Worm (Caenorhabditis elegans) whole organism, L2 larva: Measurements from ENCODE around the gene Y22D7AR.6.

ENCODE experiments used
- C34F6.9 ChIP-seq: fragments of 150-350 bp; optimal IDR thresholded peaks from 2 replicates; lab custom pipeline; 2014; ENCODE audit warnings: missing biosample characterization, missing genetic modification characterization
- F13H6.1 ChIP-seq: sonication (generic microtip); optimal IDR thresholded peaks from 2 replicates; lab custom pipeline; 2016; ENCODE audit warnings: missing genetic modification characterization, missing compliant biosample characterization
- R02D3.7 ChIP-seq: fragments of 150-350 bp; optimal IDR thresholded peaks from 2 replicates; lab custom pipeline; 2014; ENCODE audit warnings: missing biosample characterization, missing genetic modification characterization
- Y55F3AM.14 ChIP-seq: fragments of 200-800 bp; sonication (Bioruptor generic); optimal IDR thresholded peaks from 2 replicates; lab custom pipeline; 2018; ENCODE audit warnings: mild to moderate bottlenecking, missing genetic modification characterization, missing compliant biosample characterization
- ZK546.5 ChIP-seq: sonication (generic microtip); optimal IDR thresholded peaks from 2 replicates; lab custom pipeline; 2017; ENCODE audit warnings: missing biosample characterization, missing genetic modification characterization
- alr-1 ChIP-seq: fragments of 150-350 bp; optimal IDR thresholded peaks from 2 replicates; lab custom pipeline; 2014; ENCODE audit warnings: missing biosample characterization, missing genetic modification characterization
- aly-2 ChIP-seq: fragments of 150-350 bp; optimal IDR thresholded peaks from 2 replicates; lab custom pipeline; 2014; ENCODE audit warnings: missing biosample characterization, missing genetic modification characterization
- ama-1 ChIP-seq: fragments of 150-350 bp; optimal IDR thresholded peaks from 2 replicates; lab custom pipeline; 2018; ENCODE audit warnings: inconsistent platforms
- blmp-1 ChIP-seq: sonication (generic microtip); optimal IDR thresholded peaks from 2 replicates; lab custom pipeline; 2017; ENCODE audit warnings: missing genetic modification characterization, mild to moderate bottlenecking, missing compliant biosample characterization, antibody characterized with exemption, moderate library complexity; ENCODE audit not compliant: insufficient read depth
- ceh-82 ChIP-seq: fragments of 150-350 bp; optimal IDR thresholded peaks from 2 replicates; lab custom pipeline; 2014; ENCODE audit warnings: missing biosample characterization, missing genetic modification characterization
- crh-2 ChIP-seq: sonication (generic microtip); optimal IDR thresholded peaks from 2 replicates; lab custom pipeline; 2017; ENCODE audit warnings: missing biosample characterization, missing genetic modification characterization
- dmd-4 ChIP-seq: sonication (generic microtip); optimal IDR thresholded peaks from 2 replicates; lab custom pipeline; 2017; ENCODE audit warnings: missing biosample characterization, missing genetic modification characterization
- egl-27 ChIP-seq: sonication (generic microtip); optimal IDR thresholded peaks from 3 replicates; lab custom pipeline; 2017; ENCODE audit warnings: missing biosample characterization, missing genetic modification reagents, missing genetic modification characterization
- elt-1 ChIP-seq: fragments of 150-350 bp; optimal IDR thresholded peaks from 2 replicates; lab custom pipeline; 2014; ENCODE audit warnings: missing biosample characterization, missing genetic modification characterization
- elt-3 ChIP-seq: sonication (generic microtip); optimal IDR thresholded peaks from 2 replicates; lab custom pipeline; 2017; ENCODE audit warnings: missing biosample characterization, missing genetic modification characterization
- fos-1 ChIP-seq: fragments of 150-350 bp; optimal IDR thresholded peaks from 2 replicates; lab custom pipeline; 2014; ENCODE audit warnings: missing biosample characterization, missing genetic modification characterization
- lin-13 ChIP-seq: fragments of 150-350 bp; optimal IDR thresholded peaks from 2 replicates; lab custom pipeline; 2014; ENCODE audit warnings: missing biosample characterization, missing genetic modification reagents, missing genetic modification characterization
- lsy-2 ChIP-seq, 2 experiments: fragments of 150-350 bp in 1 of 2; sonication (generic microtip) in 1 of 2; optimal IDR thresholded peaks; 2 replicates each; lab custom pipeline; 2014 to 2017; ENCODE audit warnings: missing biosample characterization in 2 of 2, missing genetic modification characterization in 2 of 2
- mbf-1 ChIP-seq: sonication (generic microtip); optimal IDR thresholded peaks from 2 replicates; lab custom pipeline; 2017; ENCODE audit warnings: missing biosample characterization, missing genetic modification characterization
- mdl-1 ChIP-seq, 2 experiments: fragments of 150-350 bp in 1 of 2; sonication (generic microtip) in 1 of 2; optimal IDR thresholded peaks; 2 replicates each; lab custom pipeline; 2017; ENCODE audit warnings: missing biosample characterization in 2 of 2, missing genetic modification characterization in 2 of 2
- nhr-10 ChIP-seq: sonication (generic microtip); optimal IDR thresholded peaks from 2 replicates; lab custom pipeline; 2017; ENCODE audit warnings: missing biosample characterization, missing genetic modification characterization
- nhr-11 ChIP-seq: fragments of 150-350 bp; optimal IDR thresholded peaks from 2 replicates; lab custom pipeline; 2014; ENCODE audit warnings: missing biosample characterization, missing genetic modification characterization
- nhr-12 ChIP-seq: fragments of 150-350 bp; optimal IDR thresholded peaks from 2 replicates; lab custom pipeline; 2014; ENCODE audit warnings: missing biosample characterization, missing genetic modification characterization
- nhr-129 ChIP-seq: fragments of 150-350 bp; optimal IDR thresholded peaks from 2 replicates; lab custom pipeline; 2014; ENCODE audit warnings: missing biosample characterization, missing genetic modification characterization
- nhr-21 ChIP-seq: fragments of 150-350 bp; optimal IDR thresholded peaks from 2 replicates; lab custom pipeline; 2014; ENCODE audit warnings: missing biosample characterization, missing genetic modification characterization
- nhr-23 ChIP-seq: fragments of 150-350 bp; optimal IDR thresholded peaks from 2 replicates; lab custom pipeline; 2014; ENCODE audit warnings: missing biosample characterization, missing genetic modification reagents, missing genetic modification characterization
- nhr-237 ChIP-seq: fragments of 150-350 bp; optimal IDR thresholded peaks from 2 replicates; lab custom pipeline; 2014; ENCODE audit warnings: missing biosample characterization, missing genetic modification characterization
- nhr-25 ChIP-seq: fragments of 150-350 bp; sonication (generic microtip); optimal IDR thresholded peaks from 3 replicates; lab custom pipeline; 2014; ENCODE audit warnings: missing biosample characterization, missing genetic modification characterization
- nhr-6 ChIP-seq: fragments of 150-350 bp; optimal IDR thresholded peaks from 2 replicates; lab custom pipeline; 2014; ENCODE audit warnings: missing biosample characterization, missing genetic modification characterization
- nhr-77 ChIP-seq: fragments of 150-350 bp; optimal IDR thresholded peaks from 2 replicates; lab custom pipeline; 2014; ENCODE audit warnings: missing biosample characterization, missing genetic modification characterization
- skn-1 ChIP-seq: sonication (generic microtip); optimal IDR thresholded peaks from 2 replicates; lab custom pipeline; 2017; ENCODE audit warnings: missing biosample characterization, missing genetic modification characterization
- snpc-4 ChIP-seq: fragments of 150-350 bp; optimal IDR thresholded peaks from 2 replicates; lab custom pipeline; 2014; ENCODE audit warnings: missing biosample characterization, missing genetic modification characterization
- unc-39 ChIP-seq: fragments of 150-350 bp; optimal IDR thresholded peaks from 2 replicates; lab custom pipeline; 2014; ENCODE audit warnings: missing biosample characterization, missing genetic modification characterization
- unc-55 ChIP-seq: fragments of 150-350 bp; sonication (generic microtip); optimal IDR thresholded peaks from 3 replicates; lab custom pipeline; 2014; ENCODE audit warnings: missing biosample characterization, missing genetic modification reagents, missing genetic modification characterization
- unc-62 ChIP-seq: fragments of 150-350 bp; optimal IDR thresholded peaks from 2 replicates; lab custom pipeline; 2014; ENCODE audit warnings: missing biosample characterization, missing genetic modification reagents, missing genetic modification characterization
- ztf-1 ChIP-seq: fragments of 200-800 bp; sonication (Bioruptor generic); conservative IDR thresholded peaks from 2 replicates; pipeline ENCODE4 v1.3.6; 2022; ENCODE audit warnings: missing genetic modification characterization, missing compliant biosample characterization
- ztf-11 ChIP-seq: sonication (generic microtip); optimal IDR thresholded peaks from 2 replicates; lab custom pipeline; 2017; ENCODE audit warnings: missing biosample characterization, missing genetic modification characterization
- ztf-4 ChIP-seq: fragments of 150-350 bp; optimal IDR thresholded peaks from 2 replicates; lab custom pipeline; 2014; ENCODE audit warnings: missing biosample characterization, missing genetic modification characterization

Y22D7AR.6 gene

DNA sequence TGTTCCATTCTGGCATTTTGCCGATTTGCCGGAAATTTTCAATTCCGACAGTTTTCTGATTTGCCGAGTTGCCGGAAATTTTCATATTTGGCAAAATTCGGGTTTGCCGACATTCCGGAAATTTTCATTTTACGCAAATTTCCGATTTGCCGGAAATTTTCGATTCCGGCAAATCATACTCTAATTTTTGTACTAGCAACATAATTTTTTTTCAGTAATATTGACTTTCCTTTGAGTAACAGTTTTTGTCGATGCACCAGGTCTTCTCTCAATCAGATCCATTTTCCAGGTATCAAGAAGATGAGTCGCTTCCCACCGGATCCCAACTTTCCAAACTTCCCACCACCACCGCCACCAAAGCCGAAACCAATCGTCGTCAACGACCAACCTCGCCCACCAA lies 35.4 kb downstream of the Y22D7AR.6 start, which contains the start of gene Y22D7AL.3:
Gene Y22D7AL.3, plus strand, starts transcription at position 301 of the 400 bp plus-strand sequence.
- TF ChIP-seq R02D3.7 (tag; lab: Kevin White, UChicago) (no peak), dmd-4 (tag; lab: Kevin White, UChicago) (no peak), egl-27 (no peak), ceh-82 (no peak), nhr-6 (tag; lab: Kevin White, UChicago) (no peak), ZK546.5 (no peak), nhr-12 (no peak), elt-3 (tag; lab: Kevin White, UChicago) (no peak), unc-55 (GFP tag; lab: Kevin White, UChicago) (no peak), nhr-77 (tag; lab: Kevin White, UChicago) (no peak), snpc-4 (no peak), nhr-21 (no peak), nhr-23 (no peak), nhr-11 (no peak), mbf-1 (no peak), alr-1 (no peak), unc-62 (GFP tag; lab: Kevin White, UChicago) (no peak)

ce11 chrIII:1638345-1638744 lies 38.2 kb downstream of the Y22D7AR.6 start:
- TF ChIP-seq nhr-23 = no peak
- TF ChIP-seq blmp-1 (tag; lab: Kevin White, UChicago) = no peak
- TF ChIP-seq ZK546.5 = no peak
- no peak for TF ChIP-seq lsy-2 (tag; optimal IDR thresholded peaks at IDR 0.05; lab: Kevin White, UChicago)
- TF ChIP-seq nhr-10 (tag; lab: Kevin White, UChicago) = no peak
- TF ChIP-seq ztf-11 (tag; lab: Kevin White, UChicago) = no peak
- TF ChIP-seq nhr-77 (tag; lab: Kevin White, UChicago) = no peak
- no peak for TF ChIP-seq nhr-6 (tag; lab: Kevin White, UChicago)
- TF ChIP-seq fos-1 (tag; lab: Kevin White, UChicago) = no peak
- TF ChIP-seq snpc-4 = no peak
- TF ChIP-seq egl-27 = no peak
- no peak for TF ChIP-seq elt-1 (tag; lab: Kevin White, UChicago)
- no peak for TF ChIP-seq lin-13 (GFP tag; lab: Kevin White, UChicago)
- no peak for TF ChIP-seq unc-62 (GFP tag; lab: Kevin White, UChicago)
- TF ChIP-seq nhr-237 (tag; lab: Kevin White, UChicago) = no peak
- TF ChIP-seq ama-1 (lab: Kevin White, UChicago) = no peak
- TF ChIP-seq crh-2 = no peak
- no peak for TF ChIP-seq skn-1
- TF ChIP-seq C34F6.9 (tag; lab: Kevin White, UChicago) = no peak
- TF ChIP-seq nhr-21 = no peak

- TF ChIP-seq R02D3.7 (tag; lab: Kevin White, UChicago) = no peak
- no peak for TF ChIP-seq blmp-1 (tag; lab: Kevin White, UChicago)
- TF ChIP-seq dmd-4 (tag; lab: Kevin White, UChicago) = no peak
- TF ChIP-seq elt-3 (tag; lab: Kevin White, UChicago) = no peak
- TF ChIP-seq nhr-21 = no peak
- no peak for TF ChIP-seq mdl-1 (tag; optimal IDR thresholded peaks at IDR 0.05; lab: Kevin White, UChicago)
- TF ChIP-seq mbf-1 = no peak
- no peak for TF ChIP-seq unc-62 (GFP tag; lab: Kevin White, UChicago)
- no peak for TF ChIP-seq nhr-10 (tag; lab: Kevin White, UChicago)
- TF ChIP-seq skn-1 = no peak
- TF ChIP-seq nhr-129 (tag; lab: Kevin White, UChicago) = no peak
- no peak for TF ChIP-seq nhr-25 (tag; lab: Kevin White, UChicago)
- TF ChIP-seq aly-2 (tag; lab: Kevin White, UChicago) = no peak
- TF ChIP-seq ztf-1 (GFP tag; lab: Robert Waterston, UW) = no peak
- no peak for TF ChIP-seq lsy-2 (tag; optimal IDR thresholded peaks at IDR 0.05; lab: Kevin White, UChicago)
- TF ChIP-seq, all 48 proteins: peak for 0
These were observed 42.3 kb downstream of the Y22D7AR.6 start, which contains the start of gene Y22D7AL.11 for ce11 chrIII:1634270-1634669. Y22D7AL.11 (minus strand) TSS chrIII:1634370.

DNA sequence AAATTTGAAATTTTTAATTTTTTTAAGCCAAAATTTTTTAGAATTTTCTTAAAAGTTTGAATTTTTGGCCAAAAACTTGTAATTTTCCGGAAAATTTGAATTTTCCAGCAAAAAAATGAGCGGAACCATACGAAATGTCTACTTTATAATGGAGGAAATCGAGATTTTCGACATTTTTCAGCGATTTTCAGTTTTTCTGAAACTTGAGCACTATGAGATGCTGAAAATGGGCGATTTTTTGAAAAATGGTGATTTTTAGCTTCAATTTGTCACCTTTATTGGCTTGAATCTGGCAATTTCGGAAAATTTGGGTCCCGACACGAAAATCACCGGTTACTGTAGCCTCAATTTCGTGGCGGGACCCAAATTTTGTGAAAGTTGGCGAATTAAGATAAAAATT lies 50.0 kb downstream of the Y22D7AR.6 start, which contains the start of gene Y22D7AL.4:
Gene Y22D7AL.4, plus strand, starts transcription at position 109 of the 400 bp plus-strand sequence.
- no peak for TF ChIP-seq egl-27
- no peak for TF ChIP-seq ztf-11 (tag; lab: Kevin White, UChicago)
- TF ChIP-seq skn-1 = no peak
- no peak for TF ChIP-seq ztf-4
- TF ChIP-seq nhr-237 (tag; lab: Kevin White, UChicago) = no peak
- TF ChIP-seq lin-13 (GFP tag; lab: Kevin White, UChicago) = no peak
- TF ChIP-seq C34F6.9 (tag; lab: Kevin White, UChicago) = no peak
- TF ChIP-seq nhr-129 (tag; lab: Kevin White, UChicago) = no peak
- no peak for TF ChIP-seq nhr-23
- TF ChIP-seq nhr-10 (tag; lab: Kevin White, UChicago) = no peak
- TF ChIP-seq Y55F3AM.14 (GFP tag; lab: Kevin White, UChicago) = no peak
- TF ChIP-seq F13H6.1 (tag; lab: Kevin White, UChicago) = no peak
- TF ChIP-seq unc-39 = no peak
- TF ChIP-seq ztf-1 (GFP tag; lab: Robert Waterston, UW) = no peak
- no peak for TF ChIP-seq dmd-4 (tag; lab: Kevin White, UChicago)
